Fruit fly (Drosophila melanogaster) whole organism, embryonic: ENCODE data around the gene ZnT63C.

ENCODE experiments used
- Awh ChIP-seq: fragments of 200-800 bp; sonication (Bioruptor generic); IDR thresholded peaks from 2 replicates; pipeline ENCODE4, ENCODE4 v1.3.6; 2022; ENCODE audit warnings: missing biosample characterization, missing genetic modification characterization
- BtbVII ChIP-seq: fragments of 200-800 bp; sonication (Bioruptor generic); optimal IDR thresholded peaks from 3 replicates; lab custom pipeline; 2017; ENCODE audit warnings: missing biosample characterization, mild to moderate bottlenecking, missing genetic modification characterization
- CG10147 ChIP-seq: fragments of 200-800 bp; sonication (Bioruptor generic); optimal IDR thresholded peaks from 2 replicates; lab custom pipeline; 2019; ENCODE audit warnings: missing biosample characterization, mild to moderate bottlenecking, missing genetic modification characterization, moderate library complexity
- CG1024 ChIP-seq: fragments of 200-800 bp; sonication (Bioruptor generic); IDR thresholded peaks from 2 replicates; pipeline ENCODE4 v1.3.6; 2022; ENCODE audit warnings: missing biosample characterization, missing genetic modification characterization
- CG10543 ChIP-seq: fragments of 200-800 bp; sonication (Bioruptor generic); optimal IDR thresholded peaks from 3 replicates; lab custom pipeline; 2017; ENCODE audit warnings: missing biosample characterization, mild to moderate bottlenecking, missing genetic modification characterization, moderate library complexity
- CG11504 ChIP-seq: fragments of 200-800 bp; sonication (Bioruptor generic); optimal IDR thresholded peaks from 3 replicates; lab custom pipeline; 2019; ENCODE audit warnings: missing biosample characterization, mild to moderate bottlenecking, missing genetic modification characterization, moderate library complexity
- CG12769 ChIP-seq: fragments of 200-800 bp; sonication (Bioruptor generic); optimal IDR thresholded peaks from 2 replicates; lab custom pipeline; 2019; ENCODE audit warnings: missing biosample characterization, mild to moderate bottlenecking, missing genetic modification characterization, moderate library complexity
- CG14710 ChIP-seq: fragments of 200-800 bp; sonication (Bioruptor generic); optimal IDR thresholded peaks from 3 replicates; lab custom pipeline; 2019; ENCODE audit warnings: missing biosample characterization, mild to moderate bottlenecking, missing genetic modification characterization, moderate library complexity
- CG15269 ChIP-seq: fragments of 200-800 bp; sonication (Bioruptor generic); optimal IDR thresholded peaks from 2 replicates; lab custom pipeline; 2018; ENCODE audit warnings: missing biosample characterization, mild to moderate bottlenecking, missing genetic modification characterization, moderate library complexity
- CG17568 ChIP-seq: fragments of 200-800 bp; sonication (Bioruptor generic); optimal IDR thresholded peaks from 2 replicates; lab custom pipeline; 2018; ENCODE audit warnings: missing biosample characterization, mild to moderate bottlenecking, missing genetic modification characterization, moderate library complexity
- CG1832 ChIP-seq: fragments of 200-800 bp; sonication (Bioruptor generic); optimal IDR thresholded peaks from 2 replicates; lab custom pipeline; 2017; ENCODE audit warnings: missing biosample characterization, mild to moderate bottlenecking, missing genetic modification characterization, inconsistent platforms
- CG2889 ChIP-seq: fragments of 200-800 bp; sonication (Bioruptor generic); IDR thresholded peaks from 3 replicates; pipeline ENCODE4 v1.3.6; 2022; ENCODE audit warnings: missing biosample characterization, missing genetic modification characterization
- CG34376 ChIP-seq: fragments of 200-800 bp; sonication (Bioruptor generic); optimal IDR thresholded peaks from 2 replicates; lab custom pipeline; 2018; ENCODE audit warnings: missing biosample characterization, mild to moderate bottlenecking, missing genetic modification characterization
- CG5180 ChIP-seq: fragments of 200-800 bp; sonication (Bioruptor generic); optimal IDR thresholded peaks from 3 replicates; lab custom pipeline; 2017; ENCODE audit warnings: missing biosample characterization, missing genetic modification characterization, mild to moderate bottlenecking, moderate library complexity, missing genetic modification reagents
- CG9797 ChIP-seq: fragments of 200-800 bp; sonication (Bioruptor generic); optimal IDR thresholded peaks from 3 replicates; lab custom pipeline; 2018; ENCODE audit warnings: missing biosample characterization, mild to moderate bottlenecking, missing genetic modification characterization
- Camta ChIP-seq: fragments of 200-800 bp; sonication (Bioruptor generic); optimal IDR thresholded peaks from 2 replicates; lab custom pipeline; 2016; ENCODE audit warnings: missing biosample characterization, missing genetic modification characterization
- Deaf1 ChIP-seq: fragments of 200-800 bp; optimal IDR thresholded peaks from 3 replicates; lab custom pipeline; 2019; ENCODE audit warnings: missing biosample characterization, mild to moderate bottlenecking, missing genetic modification characterization, moderate library complexity
- Dip2 ChIP-seq: fragments of 200-800 bp; sonication (Bioruptor generic); IDR thresholded peaks from 2 replicates; pipeline ENCODE4 v1.3.6; 2022; ENCODE audit warnings: missing biosample characterization, missing genetic modification characterization
- Drgx ChIP-seq: fragments of 200-800 bp; sonication (Bioruptor generic); IDR thresholded peaks from 2 replicates; pipeline ENCODE4 v1.3.6; 2022; ENCODE audit warnings: missing biosample characterization, missing genetic modification characterization
- Eip74EF ChIP-seq, 2 experiments: fragments of 200-800 bp in 1 of 2; fragments of >200 bp in 1 of 2; sonication (Bioruptor generic) in 1 of 2; optimal IDR thresholded peaks; 2 replicates each; lab custom pipeline; 2017 to 2019; ENCODE audit warnings: missing biosample characterization in 2 of 2, missing genetic modification characterization in 2 of 2, mild to moderate bottlenecking in 1 of 2, moderate library complexity in 1 of 2
- Lhr ChIP-seq: fragments of 200-800 bp; sonication (Bioruptor generic); optimal IDR thresholded peaks from 3 replicates; lab custom pipeline; 2017; ENCODE audit warnings: mild to moderate bottlenecking, missing biosample characterization, missing genetic modification reagents, missing genetic modification characterization
- Sry-β ChIP-seq: fragments of 200-800 bp; sonication (Bioruptor generic); optimal IDR thresholded peaks from 2 replicates; lab custom pipeline; 2018; ENCODE audit warnings: missing biosample characterization, mild to moderate bottlenecking, missing genetic modification characterization, moderate library complexity
- abd-A ChIP-seq: fragments of 200-800 bp; sonication (Bioruptor generic); optimal IDR thresholded peaks from 3 replicates; lab custom pipeline; 2019; ENCODE audit warnings: missing biosample characterization, mild to moderate bottlenecking, missing genetic modification characterization, moderate library complexity
- amos ChIP-seq: fragments of 200-800 bp; sonication (Bioruptor generic); IDR thresholded peaks from 2 replicates; pipeline ENCODE4 v1.3.6; 2022; ENCODE audit warnings: missing biosample characterization, missing genetic modification characterization; ENCODE audit not compliant: partially characterized antibody
- cad ChIP-seq: fragments of >200 bp; optimal IDR thresholded peaks from 2 replicates; lab custom pipeline; 2017; ENCODE audit warnings: missing biosample characterization, missing genetic modification characterization
- cg ChIP-seq: fragments of 200-800 bp; sonication (Bioruptor generic); optimal IDR thresholded peaks from 3 replicates; lab custom pipeline; 2019; ENCODE audit warnings: missing biosample characterization, mild to moderate bottlenecking, missing genetic modification characterization, moderate library complexity
- chinmo ChIP-seq: fragments of 200-800 bp; sonication (Bioruptor generic); IDR thresholded peaks from 4 replicates; pipeline ENCODE4 v1.3.6; 2022; ENCODE audit warnings: missing biosample characterization, missing genetic modification characterization; ENCODE audit not compliant: partially characterized antibody
- corto ChIP-seq: fragments of 200-800 bp; sonication (Bioruptor generic); optimal IDR thresholded peaks from 2 replicates; lab custom pipeline; 2016; ENCODE audit warnings: missing biosample characterization, mild to moderate bottlenecking, missing genetic modification characterization, moderate library complexity
- cwo ChIP-seq: fragments of 200-800 bp; sonication (Bioruptor generic); optimal IDR thresholded peaks from 3 replicates; lab custom pipeline; 2017; ENCODE audit warnings: missing biosample characterization, missing genetic modification characterization, mild to moderate bottlenecking, moderate library complexity, missing genetic modification reagents
- dan ChIP-seq: fragments of 200-800 bp; sonication (Bioruptor generic); IDR thresholded peaks from 2 replicates; pipeline ENCODE4 v1.3.6; 2022; ENCODE audit warnings: missing biosample characterization, missing genetic modification characterization
- dmrt99B ChIP-seq: fragments of 200-800 bp; sonication (Bioruptor generic); optimal IDR thresholded peaks from 2 replicates; lab custom pipeline; 2018; ENCODE audit warnings: missing biosample characterization, mild to moderate bottlenecking, missing genetic modification characterization, moderate library complexity
- grn ChIP-seq: fragments of 200-800 bp; sonication (Bioruptor generic); optimal IDR thresholded peaks from 3 replicates; lab custom pipeline; 2017; ENCODE audit warnings: missing biosample characterization, missing genetic modification characterization
- kni ChIP-seq: fragments of 200-800 bp; sonication (Bioruptor generic); optimal IDR thresholded peaks from 3 replicates; lab custom pipeline; 2017; ENCODE audit warnings: mild to moderate bottlenecking, missing biosample characterization, missing genetic modification reagents, missing genetic modification characterization
- nmo ChIP-seq: fragments of 200-800 bp; sonication (Bioruptor generic); optimal IDR thresholded peaks from 2 replicates; lab custom pipeline; 2018; ENCODE audit warnings: missing biosample characterization, mild to moderate bottlenecking, missing genetic modification characterization, moderate library complexity
- oc ChIP-seq: fragments of 200-800 bp; sonication (Bioruptor generic); optimal IDR thresholded peaks from 2 replicates; lab custom pipeline; 2018; ENCODE audit warnings: missing biosample characterization, mild to moderate bottlenecking, missing genetic modification characterization, moderate library complexity
- peb ChIP-seq: fragments of 200-800 bp; sonication (Bioruptor generic); IDR thresholded peaks from 2 replicates; pipeline ENCODE4 v1.3.6; 2022; ENCODE audit warnings: missing biosample characterization, missing genetic modification characterization
- phol ChIP-seq: fragments of 200-800 bp; sonication (Bioruptor generic); optimal IDR thresholded peaks from 3 replicates; lab custom pipeline; 2018; ENCODE audit warnings: missing biosample characterization, mild to moderate bottlenecking, missing genetic modification characterization, moderate library complexity
- pnt ChIP-seq: fragments of 200-800 bp; sonication (Bioruptor generic); optimal IDR thresholded peaks from 3 replicates; lab custom pipeline; 2016; ENCODE audit warnings: missing biosample characterization, missing genetic modification characterization
- prd ChIP-seq, 3 experiments: fragments of >200 bp in 2 of 3; fragments of 200-800 bp in 1 of 3; sonication (Bioruptor generic) in 1 of 3; optimal IDR thresholded peaks in 2 of 3; IDR thresholded peaks in 1 of 3; 2 replicates in 2 of 3; 3 replicates in 1 of 3; pipeline versions ENCODE4 v1.3.6 to Lab custom; 2017 to 2022; ENCODE audit warnings: missing biosample characterization in 1 of 3, missing genetic modification characterization in 1 of 3
- sd ChIP-seq: fragments of 200-800 bp; sonication (Bioruptor generic); optimal IDR thresholded peaks from 3 replicates; lab custom pipeline; 2018; ENCODE audit warnings: missing biosample characterization, mild to moderate bottlenecking, missing genetic modification characterization, moderate library complexity
- sob ChIP-seq: fragments of 200-800 bp; sonication (Bioruptor generic); IDR thresholded peaks from 2 replicates; pipeline ENCODE4 v1.3.6; 2022; ENCODE audit warnings: missing biosample characterization, missing genetic modification characterization
- vvl ChIP-seq: fragments of 200-800 bp; sonication (Bioruptor generic); IDR thresholded peaks from 2 replicates; pipeline ENCODE4 v1.3.6; 2022; ENCODE audit warnings: missing biosample characterization, missing genetic modification characterization

ZnT63C gene

dm6 chr3L:3259703-3260102 is 43.8 kb upstream of the ZnT63C start (continued):
- TF ChIP-seq sob (GFP tag; lab: Robert Waterston, UW) (no peak), prd (optimal IDR thresholded peaks at IDR 0.05; lab: Kevin White, UChicago) (no peak), prd (GFP tag; IDR thresholded peaks at IDR 0.05; lab: Robert Waterston, UW) (peak; percentile 50; the same call in 2 of the 3 replicates), corto (peak; percentile 20), CG17568 (no peak), CG12769 (tag; lab: Kevin White, UChicago) (no peak), dmrt99B (peak; percentile 1), Drgx (GFP tag; lab: Robert Waterston, UW) (peak; percentile 92), nmo (peak; percentile 5), phol (tag; lab: Kevin White, UChicago) (peak; percentile 9)

dm6 chr3L:3261642-3262041 is 41.9 kb upstream of the ZnT63C start:
- TF ChIP-seq vvl (GFP tag; lab: Robert Waterston, UW) (0 out of 2 replicates have a peak, but pooled peaks have one; percentile 26), abd-A (peak; percentile 3), Eip74EF (GFP tag; optimal IDR thresholded peaks at IDR 0.05; lab: Kevin White, UChicago) (peak in 1 of 2 experiments; percentile 66), sd (tag; lab: Kevin White, UChicago) (peak; percentile 46), amos (no peak), chinmo (GFP tag; lab: Robert Waterston, UW) (0 out of 4 replicates have a peak, but pooled peaks have one; percentile 54), oc (tag; lab: Kevin White, UChicago) (peak; percentile 1), CG10147 (GFP tag; lab: Kevin White, UChicago) (no peak)
- TF ChIP-seq, all 482 proteins: peak for 6

dm6 chr3L:3266306-3266705 is 37.2 kb upstream of the ZnT63C start:
- TF ChIP-seq Sry-β (GFP tag; lab: Kevin White, UChicago) (peak; percentile 42), abd-A (peak; percentile 50), cg (GFP tag; lab: Kevin White, UChicago) (no peak), peb (GFP tag; lab: Robert Waterston, UW) (no peak), cad (GFP tag; lab: Kevin White, UChicago) (no peak), CG34376 (GFP tag; lab: Kevin White, UChicago) (no peak), CG1024 (GFP tag; lab: Robert Waterston, UW) (no peak), cwo (peak; percentile 26), Camta (GFP tag; lab: Kevin White, UChicago) (no peak), CG5180 (no peak), BtbVII (GFP tag; lab: Kevin White, UChicago) (no peak), CG10543 (peak; percentile 9), Deaf1 (peak; percentile 21), pnt (GFP tag; lab: Kevin White, UChicago) (no peak), CG15269 (tag; lab: Kevin White, UChicago) (peak; percentile 6), Lhr (GFP tag; lab: Kevin White, UChicago) (no peak), kni (peak; percentile 72), vvl (GFP tag; lab: Robert Waterston, UW) (peak; percentile 43; the same call in 1 of the 2 replicates), CG2889 (GFP tag; lab: Robert Waterston, UW) (no peak), CG9797 (GFP tag; lab: Kevin White, UChicago) (no peak), Awh (0 out of 2 replicates have a peak, but pooled peaks have one; percentile 55), dan (GFP tag; lab: Robert Waterston, UW) (no peak), grn (GFP tag; lab: Kevin White, UChicago) (peak; percentile 44), Dip2 (GFP tag; lab: Robert Waterston, UW) (no peak), CG11504 (tag; lab: Kevin White, UChicago) (no peak), CG1832 (GFP tag; lab: Kevin White, UChicago) (peak; percentile 57), CG14710 (tag; lab: Kevin White, UChicago) (no peak), chinmo (GFP tag; lab: Robert Waterston, UW) (0 out of 4 replicates have a peak, but pooled peaks have one; percentile 32)
